Fruit fly (Drosophila melanogaster) whole organism, pupa: ENCODE data around the gene dpr5.

ENCODE experiments used
- CG10348 ChIP-seq: fragments of 200-800 bp; sonication (Bioruptor generic); IDR thresholded peaks from 2 replicates; pipeline ENCODE4 v1.3.6; 2022; ENCODE audit warnings: missing biosample characterization, missing genetic modification characterization
- CG12605 ChIP-seq: fragments of 200-800 bp; sonication (Bioruptor generic); IDR thresholded peaks from 2 replicates; pipeline ENCODE4 v1.3.6; 2022; ENCODE audit warnings: missing biosample characterization, missing genetic modification characterization
- CG13204 ChIP-seq: fragments of 200-800 bp; sonication (Bioruptor generic); optimal IDR thresholded peaks from 2 replicates; lab custom pipeline; 2018; ENCODE audit warnings: missing biosample characterization, mild to moderate bottlenecking, missing genetic modification characterization, moderate library complexity
- CG14655 ChIP-seq: fragments of 200-800 bp; sonication (Bioruptor generic); optimal IDR thresholded peaks from 3 replicates; lab custom pipeline; 2017; ENCODE audit warnings: mild to moderate bottlenecking, missing biosample characterization, missing genetic modification reagents, missing genetic modification characterization
- CG15710 ChIP-seq: fragments of 200-800 bp; sonication (Bioruptor generic); optimal IDR thresholded peaks from 2 replicates; lab custom pipeline; 2018; ENCODE audit warnings: missing biosample characterization, mild to moderate bottlenecking, missing genetic modification characterization, moderate library complexity
- CG17806 ChIP-seq: fragments of 200-800 bp; sonication (Bioruptor generic); optimal IDR thresholded peaks from 2 replicates; lab custom pipeline; 2018; ENCODE audit warnings: missing biosample characterization, mild to moderate bottlenecking, missing genetic modification characterization, moderate library complexity
- CG32121 ChIP-seq: fragments of 200-800 bp; sonication (Bioruptor generic); IDR thresholded peaks from 2 replicates; pipeline ENCODE4 v1.3.6; 2022; ENCODE audit warnings: missing biosample characterization, missing genetic modification characterization
- CG34367 ChIP-seq: fragments of 200-800 bp; sonication (Bioruptor generic); optimal IDR thresholded peaks from 2 replicates; lab custom pipeline; 2018; ENCODE audit warnings: missing biosample characterization, mild to moderate bottlenecking, missing genetic modification characterization
- CG4496 ChIP-seq: fragments of 200-800 bp; sonication (Bioruptor generic); IDR thresholded peaks from 3 replicates; pipeline ENCODE4 v1.3.6; 2022; ENCODE audit warnings: missing biosample characterization, missing genetic modification characterization
- CG8159 ChIP-seq: fragments of 200-800 bp; sonication (Bioruptor generic); optimal IDR thresholded peaks from 3 replicates; lab custom pipeline; 2018; ENCODE audit warnings: missing biosample characterization, mild to moderate bottlenecking, missing genetic modification characterization, moderate library complexity
- CG8301 ChIP-seq: fragments of 200-800 bp; sonication (Bioruptor generic); optimal IDR thresholded peaks from 2 replicates; lab custom pipeline; 2018; ENCODE audit warnings: missing biosample characterization, mild to moderate bottlenecking, missing genetic modification characterization
- CG9948 ChIP-seq: fragments of 200-800 bp; sonication (Bioruptor generic); optimal IDR thresholded peaks from 2 replicates; lab custom pipeline; 2018; ENCODE audit warnings: missing biosample characterization, mild to moderate bottlenecking, missing genetic modification characterization, moderate library complexity
- D1 ChIP-seq: fragments of 200-800 bp; sonication (Bioruptor generic); optimal IDR thresholded peaks from 2 replicates; lab custom pipeline; 2018; ENCODE audit warnings: missing biosample characterization, mild to moderate bottlenecking, missing genetic modification characterization, moderate library complexity
- EcR ChIP-seq: fragments of 200-800 bp; sonication (Bioruptor generic); optimal IDR thresholded peaks from 3 replicates; lab custom pipeline; 2019; ENCODE audit warnings: missing biosample characterization, missing genetic modification characterization, mild to moderate bottlenecking, moderate library complexity, missing genetic modification reagents
- Ets98B ChIP-seq: fragments of 200-800 bp; sonication (Bioruptor generic); IDR thresholded peaks from 2 replicates; pipeline ENCODE4 v1.3.6; 2022; ENCODE audit warnings: missing biosample characterization, missing genetic modification characterization
- Pif1A ChIP-seq: fragments of 200-800 bp; sonication (Bioruptor generic); optimal IDR thresholded peaks from 3 replicates; lab custom pipeline; 2016; ENCODE audit warnings: missing biosample characterization, missing genetic modification characterization
- Pif1B ChIP-seq: fragments of 200-800 bp; sonication (Bioruptor generic); optimal IDR thresholded peaks from 3 replicates; lab custom pipeline; 2016; ENCODE audit warnings: missing biosample characterization, missing genetic modification characterization
- Snoo ChIP-seq: fragments of 200-800 bp; sonication (Bioruptor generic); optimal IDR thresholded peaks from 3 replicates; lab custom pipeline; 2017; ENCODE audit warnings: missing biosample characterization, mild to moderate bottlenecking, missing genetic modification characterization, inconsistent platforms
- fd96Ca ChIP-seq: fragments of 200-800 bp; sonication (Bioruptor generic); IDR thresholded peaks from 3 replicates; pipeline ENCODE4 v1.3.6; 2022; ENCODE audit warnings: missing biosample characterization, missing genetic modification characterization
- gl ChIP-seq: fragments of 200-800 bp; sonication (Bioruptor generic); optimal IDR thresholded peaks from 2 replicates; lab custom pipeline; 2018; ENCODE audit warnings: missing biosample characterization, mild to moderate bottlenecking, missing genetic modification characterization
- rn ChIP-seq: fragments of 200-800 bp; sonication (Bioruptor generic); IDR thresholded peaks from 2 replicates; pipeline ENCODE4 v1.3.6; 2022; ENCODE audit warnings: missing biosample characterization, missing genetic modification characterization

The dpr5 gene

DNA sequence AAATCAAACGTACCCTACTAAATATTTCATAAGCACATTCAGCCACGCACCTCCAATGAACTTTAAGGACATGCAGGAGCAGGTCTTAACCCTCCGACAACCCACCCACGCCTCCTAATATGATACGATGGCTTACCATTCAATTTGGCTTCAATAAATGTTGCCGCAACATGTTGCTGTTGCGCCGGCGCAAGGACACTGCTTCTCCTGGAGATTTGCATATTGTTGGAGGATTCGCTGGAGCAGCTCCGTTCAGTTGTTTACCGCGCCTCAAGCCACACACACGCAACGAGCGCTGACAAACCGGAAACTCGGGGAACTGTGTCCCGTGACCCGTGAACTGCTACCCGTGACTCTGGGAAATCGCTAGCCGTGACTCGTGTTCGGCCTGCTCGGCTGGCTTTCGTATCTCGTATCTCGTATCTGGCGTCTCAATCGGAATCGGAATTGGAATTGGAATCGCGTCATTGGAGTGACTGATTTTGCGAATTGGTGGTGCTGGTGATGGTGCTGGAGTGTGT lies at the start of gene dpr5:
TSS of gene dpr5 (plus strand) at position 270 of the 521 bp plus-strand sequence.
- no peak for TF ChIP-seq CG15710 (tag; lab: Kevin White, UChicago)
- TF ChIP-seq CG9948 (tag; lab: Kevin White, UChicago): no peak
- no peak for TF ChIP-seq Pif1A (GFP tag; lab: Kevin White, UChicago)
- TF ChIP-seq CG17806 (tag; lab: Kevin White, UChicago): no peak
- no peak for TF ChIP-seq CG12605 (GFP tag; lab: Robert Waterston, UW)
- no peak for TF ChIP-seq D1 (tag; lab: Kevin White, UChicago)
- TF ChIP-seq CG8301 (tag; lab: Kevin White, UChicago): no peak
- TF ChIP-seq CG10348 (GFP tag; lab: Robert Waterston, UW): no peak
- TF ChIP-seq EcR (GFP tag; lab: Kevin White, UChicago): no peak
- no peak for TF ChIP-seq CG14655 (GFP tag; lab: Kevin White, UChicago)
- no peak for TF ChIP-seq CG32121 (GFP tag; lab: Robert Waterston, UW)
- no peak for TF ChIP-seq Pif1B
- no peak for TF ChIP-seq gl (tag; lab: Kevin White, UChicago)
- TF ChIP-seq CG13204: no peak

DNA sequence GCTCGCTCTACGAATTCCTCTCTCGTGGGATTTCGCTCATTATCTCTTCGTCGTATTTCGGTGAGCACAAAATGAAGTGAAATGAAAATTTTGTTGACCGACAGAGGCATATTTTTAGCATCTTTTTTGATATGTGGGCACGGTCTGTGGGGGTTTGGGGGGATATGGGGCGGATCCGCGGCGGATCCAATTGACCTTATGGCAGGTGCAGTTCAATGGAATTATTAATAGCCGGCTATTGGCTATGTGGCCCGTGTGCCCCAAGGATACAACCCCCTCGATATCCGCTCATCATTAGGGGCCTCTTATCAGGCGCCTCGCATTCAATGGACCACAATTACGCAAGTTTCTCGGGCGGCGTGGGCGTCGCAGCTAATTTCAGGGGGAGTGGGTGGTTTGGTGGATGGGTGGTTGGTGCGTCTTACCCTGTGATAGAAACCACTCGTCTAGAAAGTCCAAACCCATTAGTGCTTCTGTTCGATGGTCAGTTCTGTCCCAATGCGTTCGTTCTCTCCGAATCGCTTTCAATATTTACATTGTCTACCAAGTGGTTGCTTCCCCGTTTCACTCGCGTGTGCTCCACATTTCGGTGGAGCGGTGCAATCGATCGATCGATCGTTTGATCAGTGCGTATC lies 48.5 kb upstream of the dpr5 start, which contains the start of gene sals:
TSS of gene sals (minus strand) at position 585 of the 635 bp plus-strand sequence.
- TF ChIP-seq Snoo (tag; lab: Kevin White, UChicago): no peak
- no peak for TF ChIP-seq CG13204
- TF ChIP-seq D1 (tag; lab: Kevin White, UChicago): no peak
- no peak for TF ChIP-seq CG10348 (GFP tag; lab: Robert Waterston, UW)
- no peak for TF ChIP-seq CG8159 (tag; lab: Kevin White, UChicago)
- no peak for TF ChIP-seq Pif1B
- TF ChIP-seq EcR (GFP tag; lab: Kevin White, UChicago): no peak
- TF ChIP-seq CG32121 (GFP tag; lab: Robert Waterston, UW): no peak
- no peak for TF ChIP-seq Ets98B (GFP tag; lab: Robert Waterston, UW)
- TF ChIP-seq CG17806 (tag; lab: Kevin White, UChicago): no peak
- TF ChIP-seq CG34367: no peak
- TF ChIP-seq CG12605 (GFP tag; lab: Robert Waterston, UW): no peak
- TF ChIP-seq CG8301 (tag; lab: Kevin White, UChicago): no peak
- TF ChIP-seq CG4496: no peak
- no peak for TF ChIP-seq CG9948 (tag; lab: Kevin White, UChicago)

DNA sequence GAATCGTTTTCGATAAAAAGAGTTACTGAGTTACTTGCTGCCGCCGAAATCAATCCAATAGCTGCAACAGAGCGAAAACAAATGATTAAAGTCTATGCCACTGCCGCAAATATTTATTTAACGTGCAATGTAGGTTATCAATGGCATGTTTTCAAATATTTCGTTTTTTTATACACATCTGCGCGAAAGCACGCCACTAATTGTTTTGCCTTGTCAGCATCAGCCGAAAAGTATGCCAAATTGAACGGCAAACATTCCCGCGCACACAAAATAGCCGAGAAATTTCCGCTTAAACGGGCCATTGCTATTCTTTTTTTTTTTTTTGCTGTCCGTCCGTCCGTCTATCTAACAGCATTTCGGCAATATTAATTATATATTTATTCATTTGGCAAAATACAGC lies 47.7 kb upstream of the dpr5 start:
- TF ChIP-seq CG4496 (peak; percentile 71), D1 (tag; lab: Kevin White, UChicago) (no peak)

DNA sequence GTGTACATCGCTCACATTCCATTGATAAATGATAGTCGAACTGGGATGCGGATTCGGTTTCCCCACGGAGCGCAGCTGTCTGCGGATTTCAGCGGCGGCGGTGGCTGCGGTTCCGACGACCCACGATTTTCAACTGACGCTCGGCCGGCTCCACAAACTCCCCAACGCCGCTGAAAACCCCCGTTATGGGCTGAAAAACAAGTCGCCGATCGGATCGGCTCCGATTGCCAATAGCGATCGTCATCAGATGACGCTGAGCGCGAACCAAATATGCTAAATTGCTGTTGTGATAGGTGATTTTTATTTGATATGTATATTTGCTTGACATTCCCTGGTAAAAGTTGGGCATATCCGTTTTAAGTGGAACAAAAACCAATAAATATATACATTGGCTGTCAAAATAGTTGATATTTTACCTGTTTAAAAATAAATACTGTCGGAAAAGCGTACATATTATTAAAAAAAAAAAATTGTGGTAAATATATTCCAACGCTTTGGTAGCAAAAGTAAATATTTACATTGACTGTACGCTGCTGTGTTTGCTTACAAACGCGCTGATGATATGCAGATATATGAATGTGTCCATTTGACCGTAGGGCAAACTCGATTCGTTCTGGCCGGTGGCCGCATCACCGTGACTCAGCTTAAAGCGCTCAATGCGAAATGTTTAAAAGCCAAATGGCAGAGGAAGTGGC lies 45.4 kb upstream of the dpr5 start:
- TF ChIP-seq CG13204 (no peak), CG9948 (tag; lab: Kevin White, UChicago) (peak; percentile 26), CG10348 (GFP tag; lab: Robert Waterston, UW) (peak; percentile 28; the same call in 1 of the 2 replicates), CG14655 (GFP tag; lab: Kevin White, UChicago) (peak; percentile 37), rn (no peak), CG17806 (tag; lab: Kevin White, UChicago) (peak; percentile 9), Pif1B (peak; percentile 7), fd96Ca (0 out of 3 replicates have a peak, but pooled peaks have one; percentile 38), D1 (tag; lab: Kevin White, UChicago) (no peak), Ets98B (GFP tag; lab: Robert Waterston, UW) (no peak), EcR (GFP tag; lab: Kevin White, UChicago) (no peak), CG8301 (tag; lab: Kevin White, UChicago) (no peak), CG12605 (GFP tag; lab: Robert Waterston, UW) (no peak), Snoo (tag; lab: Kevin White, UChicago) (peak; percentile 64), CG15710 (tag; lab: Kevin White, UChicago) (no peak), CG8159 (tag; lab: Kevin White, UChicago) (peak; percentile 24), CG4496 (peak; percentile 45; the same call in 1 of the 3 replicates), CG32121 (GFP tag; lab: Robert Waterston, UW) (peak; percentile 48), CG34367 (no peak), gl (tag; lab: Kevin White, UChicago) (no peak), Pif1A (GFP tag; lab: Kevin White, UChicago) (peak; percentile 32)
- TF ChIP-seq, all 21 proteins: peak for 11

DNA sequence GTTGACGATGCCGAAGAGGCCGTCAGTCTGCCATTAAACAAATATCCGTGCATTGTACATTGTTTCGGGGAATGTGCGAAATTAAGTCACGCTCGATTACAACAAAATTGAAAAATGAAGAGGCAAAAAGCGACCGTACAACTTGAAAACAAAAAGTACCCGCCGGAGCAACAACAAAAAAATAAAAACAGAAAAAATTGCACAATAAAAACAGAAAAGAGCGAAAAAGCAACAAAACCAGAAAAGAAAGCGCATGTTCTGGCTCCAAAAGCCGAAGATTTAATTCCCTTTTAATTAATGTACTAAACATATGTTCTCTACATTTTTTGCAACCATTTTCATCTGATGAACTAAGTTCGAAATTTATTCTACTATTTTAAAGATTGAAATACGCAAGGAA lies 43.2 kb upstream of the dpr5 start:
- TF ChIP-seq Ets98B (GFP tag; lab: Robert Waterston, UW): no peak
- no peak for TF ChIP-seq CG17806 (tag; lab: Kevin White, UChicago)
- no peak for TF ChIP-seq CG34367
- no peak for TF ChIP-seq CG4496
- no peak for TF ChIP-seq CG8301 (tag; lab: Kevin White, UChicago)
- no peak for TF ChIP-seq fd96Ca
- TF ChIP-seq CG32121 (GFP tag; lab: Robert Waterston, UW): no peak
- no peak for TF ChIP-seq gl (tag; lab: Kevin White, UChicago)
- TF ChIP-seq D1 (tag; lab: Kevin White, UChicago): no peak
- peak; percentile 28 for TF ChIP-seq CG15710 (tag; lab: Kevin White, UChicago)
- TF ChIP-seq Pif1B: no peak
- TF ChIP-seq CG10348 (GFP tag; lab: Robert Waterston, UW): no peak
- no peak for TF ChIP-seq CG14655 (GFP tag; lab: Kevin White, UChicago)
- TF ChIP-seq EcR (GFP tag; lab: Kevin White, UChicago): no peak
- no peak for TF ChIP-seq rn
- TF ChIP-seq CG9948 (tag; lab: Kevin White, UChicago): no peak
- no peak for TF ChIP-seq CG13204
- no peak for TF ChIP-seq CG12605 (GFP tag; lab: Robert Waterston, UW)
- TF ChIP-seq CG8159 (tag; lab: Kevin White, UChicago): peak; percentile 39
- TF ChIP-seq Snoo (tag; lab: Kevin White, UChicago): peak; percentile 58
- peak; percentile 36 for TF ChIP-seq Pif1A (GFP tag; lab: Kevin White, UChicago)
